Worm (Caenorhabditis elegans) whole organism, L3 larva: Measurements from ENCODE around the gene fipr-16.

Source experiments
- ZK546.5 ChIP-seq: sonication (generic microtip); optimal IDR thresholded peaks from 2 replicates; lab custom pipeline; 2017; ENCODE audit warnings: missing biosample characterization, missing genetic modification characterization
- elt-1 ChIP-seq: fragments of 150-350 bp; optimal IDR thresholded peaks from 2 replicates; lab custom pipeline; 2014; ENCODE audit warnings: missing biosample characterization, missing genetic modification characterization
- elt-2 ChIP-seq: sonication (generic microtip); optimal IDR thresholded peaks from 2 replicates; lab custom pipeline; 2016; ENCODE audit warnings: missing genetic modification reagents, mild to moderate bottlenecking, missing genetic modification characterization, missing compliant biosample characterization
- pha-4 ChIP-seq: fragments of 150-350 bp; optimal IDR thresholded peaks from 2 replicates; lab custom pipeline; 2014; ENCODE audit warnings: missing biosample characterization, missing genetic modification reagents, missing genetic modification characterization

- TF ChIP-seq elt-2 (tag; lab: Kevin White, UChicago), result no peak
- TF ChIP-seq pha-4, result no peak
- TF ChIP-seq ZK546.5 (tag; lab: Kevin White, UChicago), result no peak
- no peak for TF ChIP-seq elt-1
Observed at ce11 chrIII:8597770-8598169, 7.0 kb upstream of the fipr-16 start, which contains the start of gene ztf-30.
